Worm (Caenorhabditis elegans) whole organism, L1 larva: ENCODE results near the gene K07C5.2.

ENCODE experiments used
- ama-1 ChIP-seq: fragments of 150-350 bp; optimal IDR thresholded peaks from 2 replicates; lab custom pipeline; 2014
- ces-1 ChIP-seq: fragments of 150-350 bp; optimal IDR thresholded peaks from 2 replicates; lab custom pipeline; 2014; ENCODE audit warnings: missing biosample characterization, missing genetic modification reagents, missing genetic modification characterization
- dsc-1 ChIP-seq: sonication (generic microtip); optimal IDR thresholded peaks from 2 replicates; lab custom pipeline; 2016; ENCODE audit warnings: mild to moderate bottlenecking, missing genetic modification characterization, missing compliant biosample characterization
- lin-13 ChIP-seq: fragments of 150-350 bp; optimal IDR thresholded peaks from 2 replicates; lab custom pipeline; 2014; ENCODE audit warnings: missing biosample characterization, missing genetic modification reagents, missing genetic modification characterization
- mep-1 ChIP-seq: fragments of 150-350 bp; optimal IDR thresholded peaks from 2 replicates; lab custom pipeline; 2014; ENCODE audit warnings: missing biosample characterization, missing genetic modification characterization
- nhr-11 ChIP-seq: fragments of 150-350 bp; optimal IDR thresholded peaks from 2 replicates; lab custom pipeline; 2014; ENCODE audit warnings: missing biosample characterization, missing genetic modification characterization
- nhr-12 ChIP-seq: sonication (generic microtip); optimal IDR thresholded peaks from 2 replicates; lab custom pipeline; 2017; ENCODE audit warnings: missing biosample characterization, missing genetic modification characterization
- nhr-76 ChIP-seq: sonication (generic microtip); optimal IDR thresholded peaks from 2 replicates; lab custom pipeline; 2017; ENCODE audit warnings: missing biosample characterization, missing genetic modification characterization
- nhr-90 ChIP-seq: sonication (generic microtip); optimal IDR thresholded peaks from 2 replicates; lab custom pipeline; 2016; ENCODE audit warnings: mild to moderate bottlenecking, missing genetic modification characterization, missing compliant biosample characterization; ENCODE audit not compliant: poor library complexity
- rnt-1 ChIP-seq: sonication (generic microtip); optimal IDR thresholded peaks from 2 replicates; lab custom pipeline; 2016; ENCODE audit warnings: mild to moderate bottlenecking, missing genetic modification characterization, moderate library complexity, missing compliant biosample characterization
- snpc-4 ChIP-seq: fragments of 150-350 bp; optimal IDR thresholded peaks from 2 replicates; lab custom pipeline; 2014; ENCODE audit warnings: missing biosample characterization, missing genetic modification characterization
- unc-130 ChIP-seq: fragments of 150-350 bp; optimal IDR thresholded peaks from 2 replicates; lab custom pipeline; 2017; ENCODE audit warnings: missing biosample characterization, missing genetic modification characterization, inconsistent platforms
- unc-62 ChIP-seq: fragments of 150-350 bp; optimal IDR thresholded peaks from 2 replicates; lab custom pipeline; 2014; ENCODE audit warnings: missing biosample characterization, missing genetic modification reagents, missing genetic modification characterization
- zag-1 ChIP-seq: fragments of 150-350 bp; optimal IDR thresholded peaks from 2 replicates; lab custom pipeline; 2014; ENCODE audit warnings: missing biosample characterization, missing genetic modification characterization

DNA sequence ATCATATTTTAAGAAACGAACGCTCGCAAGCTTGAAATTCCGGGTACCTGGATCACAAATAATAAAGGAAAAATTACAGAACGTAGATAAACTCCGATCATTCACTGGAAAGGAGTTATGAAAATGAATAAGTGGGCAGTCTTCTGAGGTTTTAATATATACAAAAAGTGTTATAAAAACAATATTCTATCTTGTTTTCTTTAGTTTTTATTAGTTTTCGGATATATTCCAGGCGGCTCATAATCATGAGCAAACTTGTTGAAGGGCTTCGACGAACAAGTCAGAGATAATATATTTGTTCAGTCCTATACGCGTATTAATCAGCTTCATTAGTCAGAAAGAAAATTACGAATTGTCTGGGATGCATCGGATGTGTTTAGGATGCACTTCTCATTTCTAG is 25.3 kb upstream of the K07C5.2 start, which contains the start of gene gcy-6:
- TF ChIP-seq nhr-11 (tag; lab: Kevin White, UChicago) (no peak), nhr-76 (tag; lab: Kevin White, UChicago) (no peak), ama-1 (lab: Kevin White, UChicago) (no peak), lin-13 (GFP tag; lab: Kevin White, UChicago) (no peak), mep-1 (no peak), snpc-4 (no peak), nhr-12 (tag; lab: Kevin White, UChicago) (no peak), unc-62 (GFP tag; lab: Kevin White, UChicago) (no peak), nhr-90 (no peak), zag-1 (tag; lab: Kevin White, UChicago) (no peak), unc-130 (tag; lab: Kevin White, UChicago) (no peak), ces-1 (no peak), dsc-1 (tag; lab: Kevin White, UChicago) (no peak), rnt-1 (no peak)
